Worm (Caenorhabditis elegans) whole organism, L4/young adult: ENCODE results near the gene F58E2.4.

ENCODE experiments used
- W03F9.2 ChIP-seq: fragments of 150-350 bp; optimal IDR thresholded peaks from 2 replicates; lab custom pipeline; 2014; ENCODE audit warnings: missing biosample characterization, missing genetic modification characterization
- dao-5 ChIP-seq: sonication (generic microtip); optimal IDR thresholded peaks from 2 replicates; lab custom pipeline; 2016; ENCODE audit warnings: missing genotype, missing genetic modification characterization, moderate library complexity, missing compliant biosample characterization
- him-1 ChIP-seq: sonication (generic microtip); optimal IDR thresholded peaks from 2 replicates; lab custom pipeline; 2016; ENCODE audit warnings: missing genotype, missing genetic modification reagents, missing genetic modification characterization, missing compliant biosample characterization

Gene F58E2.4

DNA sequence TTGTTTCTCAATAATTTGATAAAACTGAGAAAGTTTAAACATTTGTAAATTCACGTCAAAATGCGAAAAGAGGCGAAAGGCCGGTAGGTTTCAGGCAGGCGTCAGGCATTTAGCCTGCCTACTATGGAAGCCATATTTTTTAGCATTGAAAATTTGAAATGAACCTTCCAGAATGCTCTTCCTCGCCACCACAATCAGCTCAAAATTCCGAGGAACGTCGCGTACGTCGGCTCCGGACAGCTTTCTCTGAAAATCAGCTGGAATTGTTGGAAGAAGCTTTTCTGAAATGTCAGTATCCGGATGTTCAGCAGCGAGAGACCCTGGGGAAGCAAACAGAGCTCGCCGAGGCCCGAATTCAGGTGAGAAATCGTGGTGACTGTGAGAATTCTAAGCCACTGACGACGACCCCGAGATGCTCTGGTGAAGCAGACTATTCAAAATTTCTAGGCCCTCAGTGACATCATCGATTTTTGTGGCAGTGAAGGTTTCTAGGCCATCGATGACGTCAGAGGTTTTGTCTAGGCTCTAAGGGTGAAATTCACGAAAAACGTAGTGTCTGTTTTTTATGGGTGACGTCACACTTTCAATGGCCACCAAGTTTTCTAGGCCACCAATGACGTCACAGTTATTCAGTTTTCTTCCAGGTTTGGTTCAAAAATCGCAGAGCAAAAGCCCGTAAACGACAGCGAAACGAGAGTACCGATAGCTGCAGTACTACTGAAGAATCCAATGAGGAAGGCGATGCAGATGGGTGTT is 39.0 kb downstream of the F58E2.4 start:
- TF ChIP-seq W03F9.2 (tag; lab: Kevin White, UChicago) (no peak), him-1 (tag; lab: Kevin White, UChicago) (no peak), dao-5 (tag; lab: Kevin White, UChicago) (no peak)

DNA sequence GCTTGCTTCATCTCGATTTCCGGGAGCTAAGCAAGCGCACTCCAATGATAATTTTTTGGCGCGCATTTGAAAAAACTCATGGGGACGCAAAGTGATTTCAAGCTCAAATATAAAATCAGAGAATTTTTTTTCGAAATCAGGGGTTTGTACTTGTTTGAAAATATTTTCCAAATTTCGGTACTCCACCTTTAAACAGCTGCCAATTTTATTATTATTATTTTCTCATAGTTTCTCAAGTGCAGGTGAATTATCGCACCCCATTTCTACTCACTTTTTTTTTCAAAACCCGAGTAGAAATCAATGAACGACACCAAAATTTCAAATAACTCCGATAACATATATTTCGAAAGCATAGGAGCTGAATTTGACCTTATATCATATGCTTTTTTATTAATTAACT is 41.0 kb downstream of the F58E2.4 start, which contains the start of gene srz-83:
srz-83 (plus strand) TSS at position 301 of the 400 bp plus-strand sequence.
- TF ChIP-seq him-1 (tag; lab: Kevin White, UChicago) (no peak), dao-5 (tag; lab: Kevin White, UChicago) (no peak), W03F9.2 (tag; lab: Kevin White, UChicago) (no peak)

DNA sequence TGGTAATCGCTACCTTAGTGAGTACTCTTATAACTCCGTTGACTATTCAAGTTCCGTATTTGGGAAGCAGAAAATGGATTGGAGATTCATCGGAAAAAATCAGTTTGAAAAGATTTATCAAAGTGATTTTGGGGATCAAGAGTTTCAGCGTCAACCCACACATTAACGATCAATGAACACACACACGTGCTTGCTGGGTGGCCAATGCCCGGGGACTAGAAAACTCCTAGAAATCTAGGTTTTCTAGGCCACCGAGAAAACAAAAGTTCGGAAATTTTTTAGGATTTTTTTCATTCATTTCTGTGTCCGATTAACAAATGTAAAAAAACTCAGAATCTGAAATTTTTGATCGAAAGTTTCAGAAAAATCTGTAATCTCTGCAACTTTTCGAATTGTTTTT is 42.8 kb downstream of the F58E2.4 start:
- TF ChIP-seq him-1 (tag; lab: Kevin White, UChicago) = no peak
- no peak for TF ChIP-seq dao-5 (tag; lab: Kevin White, UChicago)
- TF ChIP-seq W03F9.2 (tag; lab: Kevin White, UChicago) = no peak

DNA sequence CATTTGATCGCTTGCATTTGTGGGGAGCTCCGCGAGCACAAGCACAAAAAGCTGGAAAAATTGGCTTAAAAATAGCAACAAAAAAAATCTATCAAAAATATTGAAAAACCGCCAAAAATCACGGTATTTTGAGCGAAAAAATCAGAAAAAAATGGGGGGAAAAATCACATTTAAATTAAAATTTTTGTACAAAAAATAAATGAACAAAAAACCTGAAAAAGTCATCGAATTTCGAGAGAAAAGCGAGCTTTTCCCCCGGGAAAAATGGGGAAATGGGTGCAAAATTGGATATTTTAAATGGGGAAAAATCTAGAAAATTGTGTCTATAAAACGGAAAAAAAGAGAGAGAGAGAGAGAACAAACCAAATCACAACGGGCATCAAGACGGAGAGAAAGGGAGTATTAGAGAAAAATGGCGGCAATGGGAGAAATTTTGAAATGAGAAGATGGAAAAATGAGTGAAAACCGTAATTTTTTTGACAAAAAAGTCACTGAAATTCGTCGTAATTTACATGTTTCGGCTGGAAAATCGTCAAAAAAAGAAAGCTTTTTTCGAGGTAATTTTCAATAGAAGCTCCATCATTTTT is 46.4 kb downstream of the F58E2.4 start, which contains the start of gene ced-10:
ced-10 (minus strand) TSS at position 51 of the 587 bp plus-strand sequence.
- TF ChIP-seq W03F9.2 (tag; lab: Kevin White, UChicago) (no peak), him-1 (tag; lab: Kevin White, UChicago) (no peak), dao-5 (tag; lab: Kevin White, UChicago) (no peak)

DNA sequence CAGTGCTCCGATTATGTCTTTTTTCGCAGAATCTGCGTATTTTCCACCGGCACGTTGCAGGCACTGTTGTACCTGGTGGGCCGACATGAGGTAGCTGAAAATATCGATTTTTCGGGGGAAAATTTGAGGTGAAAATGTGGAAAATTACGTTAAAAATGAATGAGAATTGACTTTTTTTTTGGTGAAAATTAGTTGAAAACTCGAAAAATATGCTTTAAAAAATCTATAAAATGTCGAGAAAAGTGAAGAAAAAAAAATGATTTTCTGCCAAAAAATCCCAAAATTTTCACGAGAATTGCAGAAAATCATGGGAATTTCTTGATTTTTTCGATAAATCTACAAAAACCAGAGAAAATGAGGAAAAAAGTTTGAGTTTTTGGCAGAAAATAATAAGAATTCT is 51.3 kb downstream of the F58E2.4 start, which contains the start of gene tsg-101:
tsg-101 (minus strand) TSS at position 101 of the 400 bp plus-strand sequence.
- TF ChIP-seq dao-5 (tag; lab: Kevin White, UChicago) (no peak), him-1 (tag; lab: Kevin White, UChicago) (no peak), W03F9.2 (tag; lab: Kevin White, UChicago) (no peak)

DNA sequence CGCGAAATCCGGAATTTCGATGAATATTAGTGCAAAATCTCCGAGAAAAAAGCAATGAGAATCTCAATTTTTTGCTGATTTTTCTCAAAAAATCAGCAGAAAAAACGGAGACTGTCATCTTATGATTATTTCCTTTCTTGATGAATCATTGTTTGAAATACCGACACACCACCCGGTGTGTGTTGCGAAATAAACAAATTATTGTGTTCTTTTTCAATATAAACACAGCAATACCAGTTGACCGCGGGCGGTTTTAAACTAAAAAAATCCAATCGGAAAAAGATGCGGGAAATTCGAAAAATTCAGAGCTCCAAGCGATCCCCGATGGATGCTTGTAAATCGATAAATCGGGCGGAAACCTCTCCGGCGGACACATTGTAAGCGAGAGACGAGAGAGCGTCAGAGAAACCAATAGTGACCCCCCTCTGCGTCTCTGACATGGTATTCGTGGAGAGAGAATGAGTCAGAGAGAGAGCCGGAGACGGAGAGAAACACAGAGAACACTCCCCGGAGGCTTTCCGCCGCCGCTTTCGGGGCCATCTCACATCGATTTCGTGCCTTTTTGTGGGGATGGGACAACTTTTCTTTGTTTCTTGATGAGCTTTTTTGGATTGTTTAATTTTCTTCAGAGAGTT is 52.3 kb downstream of the F58E2.4 start:
- TF ChIP-seq him-1 (tag; lab: Kevin White, UChicago) (peak; percentile 41), dao-5 (tag; lab: Kevin White, UChicago) (no peak), W03F9.2 (tag; lab: Kevin White, UChicago) (no peak)
